Fruit fly (Drosophila melanogaster) S2 (cell line): ENCODE measurements around the gene CG15283.

Source experiments
- CG8478 ChIP-seq: fragments of >200 bp; optimal IDR thresholded peaks from 2 replicates; lab custom pipeline; 2018
- CTCF ChIP-seq, 2 experiments: fragments of >200 bp; optimal IDR thresholded peaks; 2 replicates each; lab custom pipeline; 2018

DNA sequence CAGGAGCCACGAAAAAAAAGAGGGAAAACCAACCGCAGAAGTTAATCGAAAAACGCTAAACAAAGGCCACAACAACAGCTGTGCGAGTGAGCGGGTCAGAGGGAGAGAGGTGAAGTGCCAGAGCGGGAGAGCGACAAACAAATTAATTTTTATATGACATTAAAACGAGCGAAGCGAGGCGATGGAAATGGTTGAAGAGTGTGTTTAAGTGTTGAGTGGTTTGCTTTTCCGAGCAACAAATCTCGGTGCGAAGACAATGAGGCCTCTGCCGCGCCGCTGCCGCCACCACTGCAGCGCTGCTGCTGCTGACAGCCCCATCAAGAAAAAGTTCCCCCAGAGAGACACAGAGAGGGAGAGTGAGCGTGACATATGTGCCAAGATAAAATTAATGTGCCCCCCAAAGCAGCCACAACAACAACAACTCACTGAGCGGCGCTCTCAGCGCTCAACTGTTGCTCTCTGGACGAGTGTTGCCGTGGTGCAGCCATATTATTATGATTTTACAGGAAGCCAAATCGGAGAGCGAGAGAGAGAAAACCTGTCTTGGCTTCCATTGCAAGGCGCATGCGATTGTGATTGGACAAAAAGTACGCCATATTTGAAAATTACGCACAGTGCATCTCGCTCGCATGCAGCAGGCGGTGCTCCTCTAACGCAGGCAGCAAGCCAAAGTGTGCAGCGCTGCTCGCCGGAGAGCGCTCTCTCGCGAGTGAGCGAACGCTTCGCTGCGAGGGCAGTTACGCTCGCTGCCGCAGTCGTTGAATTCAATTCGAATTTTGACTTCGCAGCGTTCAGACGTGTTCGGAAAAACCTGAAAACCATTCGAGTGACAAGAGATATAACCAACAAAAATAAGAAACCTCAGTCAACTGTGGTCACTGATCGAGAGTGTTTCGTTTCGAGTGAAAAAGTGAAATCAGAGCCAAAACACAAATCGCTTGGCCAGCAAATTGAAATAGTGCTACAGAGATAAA is 39.7 kb upstream of the CG15283 start, which contains the start of gene noc:
- TF ChIP-seq CG8478 (lab: Kevin White, UChicago) (no peak), CTCF (optimal IDR thresholded peaks at IDR 0.05; lab: Kevin White, UChicago) (peak in 1 of 2 experiments; percentile 46)
